Worm (Caenorhabditis elegans): Measurements from ENCODE around the gene F15E6.3.

DNA sequence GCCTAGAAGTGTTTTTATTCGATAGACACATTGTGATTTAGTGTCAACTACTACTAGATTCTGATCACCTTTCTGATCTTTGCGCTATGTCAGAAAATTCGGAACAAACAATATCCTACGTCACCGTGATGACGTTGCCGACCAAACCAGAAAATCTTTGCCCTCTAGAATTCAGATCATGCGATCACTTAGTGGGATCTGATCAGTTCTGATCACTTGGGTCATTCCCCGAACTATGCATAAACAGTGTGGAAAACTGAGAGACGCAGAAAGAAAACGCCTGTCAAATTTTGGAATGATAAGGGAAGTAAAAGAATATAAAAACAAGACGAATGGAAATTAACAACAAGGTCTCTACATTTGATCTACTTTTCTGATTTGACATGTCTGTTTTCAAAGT lies at the start of gene F15E6.3:
- TF ChIP-seq nhr-237 (tag; optimal IDR thresholded peaks at IDR 0.05) (no peak), nhr-6 (tag; optimal IDR thresholded peaks at IDR 0.05) (no peak), nhr-28 (tag; optimal IDR thresholded peaks at IDR 0.05) (peak; percentile 82), unc-62 (GFP tag; optimal IDR thresholded peaks at IDR 0.05 in 1 of 2) (peak in 1 of 2 experiments; percentile 99), unc-62 (tag; optimal IDR thresholded peaks at IDR 0.05) (no peak), ztf-11 (tag; optimal IDR thresholded peaks at IDR 0.05) (no peak), lin-13 (GFP tag; optimal IDR thresholded peaks at IDR 0.05) (no peak)
